ENCODE assay signal across 1 fruit fly cellular context in the genomic region with DNA sequence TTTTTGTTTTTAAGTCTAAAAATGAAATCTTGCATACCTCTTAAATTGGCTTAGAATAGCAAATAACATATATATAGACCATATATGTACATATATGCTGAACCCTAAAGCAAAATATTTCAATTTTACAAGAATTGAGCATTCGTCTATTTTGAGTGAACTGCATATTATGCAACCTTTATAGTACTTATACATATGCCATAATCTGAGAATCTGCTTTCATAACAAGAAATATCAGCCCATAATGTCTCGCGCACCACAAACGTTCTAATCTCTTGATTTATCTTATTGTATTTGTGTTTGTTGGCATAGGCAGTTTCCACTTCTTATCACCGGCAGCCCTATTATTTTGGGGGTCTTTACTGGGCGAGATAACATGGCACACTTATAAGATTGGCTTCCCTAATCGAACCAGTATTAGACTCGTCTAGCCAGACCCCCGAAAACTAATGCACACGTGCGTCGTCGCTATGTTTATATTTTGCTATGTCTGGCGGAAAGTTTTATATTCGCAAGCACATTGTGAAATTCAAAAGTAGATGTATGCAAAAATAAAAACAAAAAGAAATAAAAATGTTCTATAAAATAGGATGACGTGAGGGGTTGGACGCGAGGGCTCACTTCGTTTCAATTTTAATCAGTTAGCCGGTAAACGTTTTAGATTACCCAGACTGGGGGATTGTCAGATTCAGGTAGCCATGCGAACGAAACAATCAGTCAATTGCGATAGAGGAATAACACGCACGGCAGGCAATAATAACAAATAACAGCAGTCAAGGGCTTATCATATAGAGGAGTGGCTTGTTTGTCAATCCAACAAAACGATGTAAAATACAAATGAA.
A peak's percentile ranks its signal among the peaks of the same experiment; 100 is the strongest.
TF ChIP-seq lines count a peak whose summit lies in the region.

No protein-coding gene starts in this region.

TF ChIP-seq in whole organism, embryonic, 481 proteins besides CTCF, POLR2A, EP300 and RAD21 (continued from another document):
- TF ChIP-seq nerfin-1 (tag; optimal IDR thresholded peaks at IDR 0.05; lab: Kevin White, UChicago): no peak
- peak; percentile 7 for TF ChIP-seq sd (tag; optimal IDR thresholded peaks at IDR 0.05; lab: Kevin White, UChicago)
- no peak for TF ChIP-seq pros (GFP tag; optimal IDR thresholded peaks at IDR 0.05; lab: Kevin White, UChicago)
- no peak for TF ChIP-seq dimm (GFP tag; IDR thresholded peaks at IDR 0.05; lab: Robert Waterston, UW)
- TF ChIP-seq crc (GFP tag; optimal IDR thresholded peaks at IDR 0.05; lab: Kevin White, UChicago): no peak
- TF ChIP-seq her (GFP tag; optimal IDR thresholded peaks at IDR 0.05; lab: Kevin White, UChicago): no peak
- TF ChIP-seq grn (GFP tag; optimal IDR thresholded peaks at IDR 0.05; lab: Kevin White, UChicago): peak; percentile 63
- no peak for TF ChIP-seq CG3065 (GFP tag; optimal IDR thresholded peaks at IDR 0.05; lab: Kevin White, UChicago)
- no peak for TF ChIP-seq CG2889 (GFP tag; IDR thresholded peaks at IDR 0.05; lab: Robert Waterston, UW)
- no peak for TF ChIP-seq CG17359 (tag; optimal IDR thresholded peaks at IDR 0.05; lab: Kevin White, UChicago)
- TF ChIP-seq CG34376 (GFP tag; optimal IDR thresholded peaks at IDR 0.05; lab: Kevin White, UChicago): peak; percentile 90
- no peak for TF ChIP-seq hkb (optimal IDR thresholded peaks at IDR 0.05; lab: Kevin White, UChicago)
- TF ChIP-seq hkb (GFP tag; IDR thresholded peaks at IDR 0.05; lab: Robert Waterston, UW): 0 out of 2 replicates have a peak, but pooled peaks have one; percentile 9
- peak in 1 of 2 experiments; percentile 97 for TF ChIP-seq Pdp1 (GFP tag; optimal IDR thresholded peaks at IDR 0.05; lab: Kevin White, UChicago)
- TF ChIP-seq Lpt (GFP tag; optimal IDR thresholded peaks at IDR 0.05; lab: Kevin White, UChicago): no peak
- no peak for TF ChIP-seq Ssrp (tag; optimal IDR thresholded peaks at IDR 0.05; lab: Kevin White, UChicago)
- TF ChIP-seq hbn (GFP tag; IDR thresholded peaks at IDR 0.05; lab: Robert Waterston, UW; ENCODE audit: partially characterized antibody): no peak
- TF ChIP-seq CrebB (tag; optimal IDR thresholded peaks at IDR 0.05; lab: Kevin White, UChicago): no peak
- TF ChIP-seq odd (GFP tag; optimal IDR thresholded peaks at IDR 0.05; lab: Kevin White, UChicago): no peak
- no peak for TF ChIP-seq CG16815 (GFP tag; optimal IDR thresholded peaks at IDR 0.05; lab: Kevin White, UChicago)
- TF ChIP-seq lab (GFP tag; optimal IDR thresholded peaks at IDR 0.05; lab: Kevin White, UChicago): peak; percentile 2
- TF ChIP-seq lola (GFP tag; optimal IDR thresholded peaks at IDR 0.05; lab: Kevin White, UChicago): no peak
- no peak for TF ChIP-seq unc-4 (GFP tag; IDR thresholded peaks at IDR 0.05; lab: Robert Waterston, UW; ENCODE audit: partially characterized antibody)
- no peak for TF ChIP-seq gsb (GFP tag; IDR thresholded peaks at IDR 0.05; lab: Robert Waterston, UW)
- TF ChIP-seq Med (GFP tag; lab: Kevin White, UChicago): peak; percentile 81
- no peak for TF ChIP-seq slou (GFP tag; optimal IDR thresholded peaks at IDR 0.05; lab: Kevin White, UChicago)
- TF ChIP-seq CG2712 (tag; optimal IDR thresholded peaks at IDR 0.05; lab: Kevin White, UChicago): no peak
- peak; percentile 42 for TF ChIP-seq CG10543 (GFP tag; optimal IDR thresholded peaks at IDR 0.05; lab: Kevin White, UChicago)
- peak; percentile 98 for TF ChIP-seq cwo (GFP tag; optimal IDR thresholded peaks at IDR 0.05; lab: Kevin White, UChicago)
- TF ChIP-seq salm (tag; optimal IDR thresholded peaks at IDR 0.05; lab: Kevin White, UChicago): peak; percentile 21
- TF ChIP-seq fd64A (GFP tag; optimal IDR thresholded peaks at IDR 0.05; lab: Kevin White, UChicago): no peak
- no peak for TF ChIP-seq CG30020 (tag; optimal IDR thresholded peaks at IDR 0.05; lab: Kevin White, UChicago)
- TF ChIP-seq exex (tag; optimal IDR thresholded peaks at IDR 0.05; lab: Kevin White, UChicago): peak; percentile 97
- TF ChIP-seq CG6813 (GFP tag; optimal IDR thresholded peaks at IDR 0.05; lab: Kevin White, UChicago): no peak
- TF ChIP-seq CG8290 (GFP tag; optimal IDR thresholded peaks at IDR 0.05; lab: Kevin White, UChicago): no peak
- peak in 1 of 2 experiments; percentile 15 for TF ChIP-seq CG8290 (tag; optimal IDR thresholded peaks at IDR 0.05; lab: Kevin White, UChicago)
- no peak for TF ChIP-seq oc (tag; optimal IDR thresholded peaks at IDR 0.05; lab: Kevin White, UChicago)
- no peak for TF ChIP-seq CG33213 (GFP tag; optimal IDR thresholded peaks at IDR 0.05; lab: Kevin White, UChicago)
- TF ChIP-seq E2f2 (GFP tag; IDR thresholded peaks at IDR 0.05; lab: Robert Waterston, UW): peak; percentile 8; the same call in 1 of the 2 replicates
- TF ChIP-seq dati (GFP tag; IDR thresholded peaks at IDR 0.05; lab: Robert Waterston, UW): no peak
- peak; percentile 27 for TF ChIP-seq caup (GFP tag; optimal IDR thresholded peaks at IDR 0.05; lab: Kevin White, UChicago; ENCODE audit: severe bottlenecking)
- TF ChIP-seq CG31441 (GFP tag; IDR thresholded peaks at IDR 0.05; lab: Robert Waterston, UW): no peak
- peak; percentile 40 for TF ChIP-seq CG13894 (tag; optimal IDR thresholded peaks at IDR 0.05; lab: Kevin White, UChicago)
- TF ChIP-seq CG17612 (GFP tag; IDR thresholded peaks at IDR 0.05; lab: Robert Waterston, UW): no peak
- TF ChIP-seq mirr (GFP tag; optimal IDR thresholded peaks at IDR 0.05; lab: Kevin White, UChicago): peak; percentile 95
- TF ChIP-seq otp (GFP tag; IDR thresholded peaks at IDR 0.05; lab: Robert Waterston, UW): no peak
- peak in 1 of 2 experiments; percentile 42 for TF ChIP-seq eve (GFP tag; optimal IDR thresholded peaks at IDR 0.05; lab: Kevin White, UChicago)
- TF ChIP-seq Atf6 (GFP tag; IDR thresholded peaks at IDR 0.05; lab: Robert Waterston, UW): no peak
- TF ChIP-seq knrl (GFP tag; IDR thresholded peaks at IDR 0.05; lab: Robert Waterston, UW; ENCODE audit: partially characterized antibody): no peak
- no peak for TF ChIP-seq CG10654 (GFP tag; optimal IDR thresholded peaks at IDR 0.05; lab: Kevin White, UChicago)
- TF ChIP-seq CG8089 (GFP tag; optimal IDR thresholded peaks at IDR 0.05; lab: Kevin White, UChicago): no peak
- no peak for TF ChIP-seq klu (GFP tag; IDR thresholded peaks at IDR 0.05; lab: Robert Waterston, UW)
- peak; percentile 46; the same call in 1 of the 2 replicates for TF ChIP-seq NFAT (GFP tag; IDR thresholded peaks at IDR 0.05; lab: Robert Waterston, UW)
- no peak for TF ChIP-seq shn (GFP tag; optimal IDR thresholded peaks at IDR 0.05; lab: Kevin White, UChicago)
- no peak for TF ChIP-seq rib (GFP tag; IDR thresholded peaks at IDR 0.05; lab: Robert Waterston, UW)
- no peak for TF ChIP-seq CG11085 (GFP tag; IDR thresholded peaks at IDR 0.05; lab: Robert Waterston, UW)
- TF ChIP-seq NC2β (GFP tag; optimal IDR thresholded peaks at IDR 0.05; lab: Kevin White, UChicago): no peak
